Fruit fly (Drosophila melanogaster) whole organism, pupa: ENCODE measurements around the gene Pyroxd1.

ENCODE experiments used
- CG10348 ChIP-seq: fragments of 200-800 bp; sonication (Bioruptor generic); IDR thresholded peaks from 2 replicates; pipeline ENCODE4 v1.3.6; 2022; ENCODE audit warnings: missing biosample characterization, missing genetic modification characterization
- CG12605 ChIP-seq: fragments of 200-800 bp; sonication (Bioruptor generic); IDR thresholded peaks from 2 replicates; pipeline ENCODE4 v1.3.6; 2022; ENCODE audit warnings: missing biosample characterization, missing genetic modification characterization
- CG13204 ChIP-seq: fragments of 200-800 bp; sonication (Bioruptor generic); optimal IDR thresholded peaks from 2 replicates; lab custom pipeline; 2018; ENCODE audit warnings: missing biosample characterization, mild to moderate bottlenecking, missing genetic modification characterization, moderate library complexity
- CG14655 ChIP-seq: fragments of 200-800 bp; sonication (Bioruptor generic); optimal IDR thresholded peaks from 3 replicates; lab custom pipeline; 2017; ENCODE audit warnings: mild to moderate bottlenecking, missing biosample characterization, missing genetic modification reagents, missing genetic modification characterization
- CG15710 ChIP-seq: fragments of 200-800 bp; sonication (Bioruptor generic); optimal IDR thresholded peaks from 2 replicates; lab custom pipeline; 2018; ENCODE audit warnings: missing biosample characterization, mild to moderate bottlenecking, missing genetic modification characterization, moderate library complexity
- CG17806 ChIP-seq: fragments of 200-800 bp; sonication (Bioruptor generic); optimal IDR thresholded peaks from 2 replicates; lab custom pipeline; 2018; ENCODE audit warnings: missing biosample characterization, mild to moderate bottlenecking, missing genetic modification characterization, moderate library complexity
- CG32121 ChIP-seq: fragments of 200-800 bp; sonication (Bioruptor generic); IDR thresholded peaks from 2 replicates; pipeline ENCODE4 v1.3.6; 2022; ENCODE audit warnings: missing biosample characterization, missing genetic modification characterization
- CG34367 ChIP-seq: fragments of 200-800 bp; sonication (Bioruptor generic); optimal IDR thresholded peaks from 2 replicates; lab custom pipeline; 2018; ENCODE audit warnings: missing biosample characterization, mild to moderate bottlenecking, missing genetic modification characterization
- CG4496 ChIP-seq: fragments of 200-800 bp; sonication (Bioruptor generic); IDR thresholded peaks from 3 replicates; pipeline ENCODE4 v1.3.6; 2022; ENCODE audit warnings: missing biosample characterization, missing genetic modification characterization
- CG8159 ChIP-seq: fragments of 200-800 bp; sonication (Bioruptor generic); optimal IDR thresholded peaks from 3 replicates; lab custom pipeline; 2018; ENCODE audit warnings: missing biosample characterization, mild to moderate bottlenecking, missing genetic modification characterization, moderate library complexity
- CG8301 ChIP-seq: fragments of 200-800 bp; sonication (Bioruptor generic); optimal IDR thresholded peaks from 2 replicates; lab custom pipeline; 2018; ENCODE audit warnings: missing biosample characterization, mild to moderate bottlenecking, missing genetic modification characterization
- CG9948 ChIP-seq: fragments of 200-800 bp; sonication (Bioruptor generic); optimal IDR thresholded peaks from 2 replicates; lab custom pipeline; 2018; ENCODE audit warnings: missing biosample characterization, mild to moderate bottlenecking, missing genetic modification characterization, moderate library complexity
- D1 ChIP-seq: fragments of 200-800 bp; sonication (Bioruptor generic); optimal IDR thresholded peaks from 2 replicates; lab custom pipeline; 2018; ENCODE audit warnings: missing biosample characterization, mild to moderate bottlenecking, missing genetic modification characterization, moderate library complexity
- EcR ChIP-seq: fragments of 200-800 bp; sonication (Bioruptor generic); optimal IDR thresholded peaks from 3 replicates; lab custom pipeline; 2019; ENCODE audit warnings: missing biosample characterization, missing genetic modification characterization, mild to moderate bottlenecking, moderate library complexity, missing genetic modification reagents
- Ets98B ChIP-seq: fragments of 200-800 bp; sonication (Bioruptor generic); IDR thresholded peaks from 2 replicates; pipeline ENCODE4 v1.3.6; 2022; ENCODE audit warnings: missing biosample characterization, missing genetic modification characterization
- Pif1A ChIP-seq: fragments of 200-800 bp; sonication (Bioruptor generic); optimal IDR thresholded peaks from 3 replicates; lab custom pipeline; 2016; ENCODE audit warnings: missing biosample characterization, missing genetic modification characterization
- Pif1B ChIP-seq: fragments of 200-800 bp; sonication (Bioruptor generic); optimal IDR thresholded peaks from 3 replicates; lab custom pipeline; 2016; ENCODE audit warnings: missing biosample characterization, missing genetic modification characterization
- Snoo ChIP-seq: fragments of 200-800 bp; sonication (Bioruptor generic); optimal IDR thresholded peaks from 3 replicates; lab custom pipeline; 2017; ENCODE audit warnings: missing biosample characterization, mild to moderate bottlenecking, missing genetic modification characterization, inconsistent platforms
- fd96Ca ChIP-seq: fragments of 200-800 bp; sonication (Bioruptor generic); IDR thresholded peaks from 3 replicates; pipeline ENCODE4 v1.3.6; 2022; ENCODE audit warnings: missing biosample characterization, missing genetic modification characterization
- gl ChIP-seq: fragments of 200-800 bp; sonication (Bioruptor generic); optimal IDR thresholded peaks from 2 replicates; lab custom pipeline; 2018; ENCODE audit warnings: missing biosample characterization, mild to moderate bottlenecking, missing genetic modification characterization
- rn ChIP-seq: fragments of 200-800 bp; sonication (Bioruptor generic); IDR thresholded peaks from 2 replicates; pipeline ENCODE4 v1.3.6; 2022; ENCODE audit warnings: missing biosample characterization, missing genetic modification characterization

Pyroxd1 gene

dm6 chr2L:20084068-20084651, 7.1 kb upstream of the Pyroxd1 start:
- TF ChIP-seq Ets98B (no peak), CG9948 (tag; lab: Kevin White, UChicago) (no peak), Pif1B (GFP tag; lab: Kevin White, UChicago) (no peak), CG12605 (GFP tag; lab: Robert Waterston, UW) (peak; percentile 64; the same call in 1 of the 2 replicates), CG34367 (tag; lab: Kevin White, UChicago) (no peak), D1 (tag; lab: Kevin White, UChicago) (no peak), Pif1A (GFP tag; lab: Kevin White, UChicago) (no peak), Snoo (no peak), fd96Ca (GFP tag; lab: Robert Waterston, UW) (no peak), CG15710 (tag; lab: Kevin White, UChicago) (no peak), CG14655 (no peak), CG32121 (GFP tag; lab: Robert Waterston, UW) (peak; percentile 28), CG4496 (GFP tag; lab: Robert Waterston, UW) (no peak), gl (tag; lab: Kevin White, UChicago) (no peak), CG8301 (tag; lab: Kevin White, UChicago) (no peak), CG8159 (no peak), CG17806 (tag; lab: Kevin White, UChicago) (no peak), CG13204 (GFP tag; lab: Kevin White, UChicago) (peak; percentile 39), EcR (GFP tag; lab: Kevin White, UChicago) (no peak), CG10348 (GFP tag; lab: Robert Waterston, UW) (no peak), rn (GFP tag; lab: Robert Waterston, UW) (no peak)

dm6 chr2L:20084785-20085555, 6.3 kb upstream of the Pyroxd1 start, which contains the start of gene fok:
Gene fok (minus strand): TSS chr2L:20085070.
- peak; percentile 91 for TF ChIP-seq CG4496 (GFP tag; lab: Robert Waterston, UW)
- peak; percentile 94 for TF ChIP-seq CG34367 (tag; lab: Kevin White, UChicago)
- TF ChIP-seq Snoo: peak; percentile 97
- peak; percentile 95 for TF ChIP-seq CG12605 (GFP tag; lab: Robert Waterston, UW)
- TF ChIP-seq CG32121 (GFP tag; lab: Robert Waterston, UW): peak; percentile 98
- peak; percentile 88 for TF ChIP-seq CG10348 (GFP tag; lab: Robert Waterston, UW)
- peak; percentile 85 for TF ChIP-seq rn (GFP tag; lab: Robert Waterston, UW)
- peak; percentile 95 for TF ChIP-seq EcR (GFP tag; lab: Kevin White, UChicago)
- TF ChIP-seq fd96Ca (GFP tag; lab: Robert Waterston, UW): peak; percentile 96
- TF ChIP-seq gl (tag; lab: Kevin White, UChicago): peak; percentile 92
- TF ChIP-seq CG14655: peak; percentile 97
- peak; percentile 98 for TF ChIP-seq Pif1B (GFP tag; lab: Kevin White, UChicago)
- TF ChIP-seq D1 (tag; lab: Kevin White, UChicago): peak; percentile 97
- peak; percentile 91 for TF ChIP-seq CG13204 (GFP tag; lab: Kevin White, UChicago)
- peak; percentile 96 for TF ChIP-seq CG9948 (tag; lab: Kevin White, UChicago)
- TF ChIP-seq CG17806 (tag; lab: Kevin White, UChicago): peak; percentile 96
- peak; percentile 95 for TF ChIP-seq Ets98B
- TF ChIP-seq CG15710 (tag; lab: Kevin White, UChicago): peak; percentile 97
- peak; percentile 97 for TF ChIP-seq CG8301 (tag; lab: Kevin White, UChicago)
- TF ChIP-seq Pif1A (GFP tag; lab: Kevin White, UChicago): peak; percentile 99
- peak; percentile 98 for TF ChIP-seq CG8159

dm6 chr2L:20086295-20087096, 4.7 kb upstream of the Pyroxd1 start:
- TF ChIP-seq CG34367 (tag; lab: Kevin White, UChicago) (peak; percentile 74), CG4496 (GFP tag; lab: Robert Waterston, UW) (peak; percentile 98), Snoo (peak; percentile 85), Ets98B (peak; percentile 98), EcR (GFP tag; lab: Kevin White, UChicago) (peak; percentile 62), CG13204 (GFP tag; lab: Kevin White, UChicago) (no peak), CG15710 (tag; lab: Kevin White, UChicago) (peak; percentile 74), D1 (tag; lab: Kevin White, UChicago) (peak; percentile 78), CG9948 (tag; lab: Kevin White, UChicago) (peak; percentile 84), Pif1A (GFP tag; lab: Kevin White, UChicago) (peak; percentile 95), CG12605 (GFP tag; lab: Robert Waterston, UW) (peak; percentile 90; the same call in 1 of the 2 replicates), gl (tag; lab: Kevin White, UChicago) (peak; percentile 56), rn (GFP tag; lab: Robert Waterston, UW) (peak; percentile 93), Pif1B (GFP tag; lab: Kevin White, UChicago) (peak; percentile 92), CG10348 (GFP tag; lab: Robert Waterston, UW) (peak; percentile 93), fd96Ca (GFP tag; lab: Robert Waterston, UW) (peak; percentile 94), CG17806 (tag; lab: Kevin White, UChicago) (peak; percentile 90), CG14655 (peak; percentile 93), CG32121 (GFP tag; lab: Robert Waterston, UW) (peak; percentile 96), CG8301 (tag; lab: Kevin White, UChicago) (peak; percentile 91), CG8159 (peak; percentile 88)

dm6 chr2L:20093794-20094193, 2.6 kb downstream of the Pyroxd1 start, which contains the start of the genes Taf13 and nesd:
Gene Taf13 (minus strand): TSS chr2L:20093849.
Gene nesd (plus strand): TSS chr2L:20093972.
- TF ChIP-seq CG9948 (tag; lab: Kevin White, UChicago) (no peak), Pif1B (GFP tag; lab: Kevin White, UChicago) (peak; percentile 49), EcR (GFP tag; lab: Kevin White, UChicago) (no peak), Ets98B (no peak), CG14655 (no peak), CG17806 (tag; lab: Kevin White, UChicago) (peak; percentile 19), CG8159 (peak; percentile 44), CG15710 (tag; lab: Kevin White, UChicago) (peak; percentile 37)
